Worm (Caenorhabditis elegans): ENCODE measurements around the gene C06C6.7.

DNA sequence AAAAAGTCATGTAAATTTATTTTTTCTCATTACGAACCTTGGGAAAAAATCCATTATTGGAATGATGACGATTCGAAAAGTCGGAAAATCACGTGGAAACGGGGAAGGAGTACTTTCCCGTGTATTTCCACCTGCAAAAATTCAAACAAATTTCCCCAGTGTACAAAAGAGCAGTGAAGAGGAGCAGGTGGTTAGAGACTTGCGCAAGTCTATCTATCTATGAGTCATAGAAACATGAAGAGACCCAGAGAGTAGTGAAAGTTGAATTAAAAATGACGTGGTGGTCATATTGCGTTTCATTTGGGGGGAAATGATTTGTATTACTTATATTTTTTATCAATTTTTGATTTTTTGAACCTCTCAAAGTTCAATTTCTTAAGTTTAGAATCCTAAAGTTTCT lies 8.5 kb downstream of the C06C6.7 start, which contains the start of gene nhr-50:
- TF ChIP-seq pha-4 (tag; optimal IDR thresholded peaks at IDR 0.05) (no peak), ceh-58 (GFP tag; IDR thresholded peaks at IDR 0.05) (no peak), D2030.7 (GFP tag; IDR thresholded peaks at IDR 0.05) (no peak), gei-17 (GFP tag; optimal IDR thresholded peaks at IDR 0.05) (no peak), attf-6 (GFP tag; IDR thresholded peaks at IDR 0.05) (no peak)

Data from whole organism, young adult.